Worm (Caenorhabditis elegans) whole organism, L2 larva: Measurements from ENCODE around the gene C10A4.1.

Source experiments
- fos-1 ChIP-seq: fragments of 150-350 bp; optimal IDR thresholded peaks from 2 replicates; lab custom pipeline; 2014; ENCODE audit warnings: missing biosample characterization, missing genetic modification characterization
- lin-13 ChIP-seq: fragments of 150-350 bp; optimal IDR thresholded peaks from 2 replicates; lab custom pipeline; 2014; ENCODE audit warnings: missing biosample characterization, missing genetic modification reagents, missing genetic modification characterization
- unc-55 ChIP-seq: fragments of 150-350 bp; sonication (generic microtip); optimal IDR thresholded peaks from 3 replicates; lab custom pipeline; 2014; ENCODE audit warnings: missing biosample characterization, missing genetic modification reagents, missing genetic modification characterization

ce11 chrX:7371945-7372344, 44.2 kb upstream of the C10A4.1 start:
- no peak for TF ChIP-seq lin-13
- no peak for TF ChIP-seq unc-55 (GFP tag; lab: Kevin White, UChicago)
- TF ChIP-seq fos-1 (tag; lab: Kevin White, UChicago) = no peak
